Worm (Caenorhabditis elegans): ENCODE data around the gene hpr-17.

- TF ChIP-seq lin-39 (tag; optimal IDR thresholded peaks at IDR 0.05) (no peak), nhr-237 (tag; optimal IDR thresholded peaks at IDR 0.05) (no peak), pqm-1 (tag; optimal IDR thresholded peaks at IDR 0.05) (no peak), ceh-16 (tag; optimal IDR thresholded peaks at IDR 0.05) (no peak), sea-2 (GFP tag; optimal IDR thresholded peaks at IDR 0.05) (no peak), ztf-11 (tag; optimal IDR thresholded peaks at IDR 0.05) (no peak)
Measured at ce11 chrII:13116710-13117109, 40.1 kb downstream of the hpr-17 start, which contains the start of gene rict-1.
